Worm (Caenorhabditis elegans) whole organism, young adult: ENCODE data around the gene C45G9.14.

Experiments used
- bed-2 ChIP-seq: fragments of 200-800 bp; sonication (Bioruptor generic); IDR thresholded peaks from 2 replicates; pipeline ENCODE4 v1.3.6; 2022; ENCODE audit warnings: missing genetic modification reagents, missing genetic modification characterization, missing compliant biosample characterization
- cebp-1 ChIP-seq, 2 experiments: fragments of 200-800 bp in 1 of 2; sonication (Bioruptor generic) in 1 of 2; sonication (generic microtip) in 1 of 2; IDR thresholded peaks in 1 of 2; optimal IDR thresholded peaks in 1 of 2; 2 replicates each; pipeline versions ENCODE4 v1.3.6 to Lab custom; 2017 to 2022; ENCODE audit warnings: missing compliant biosample characterization in 2 of 2, missing genetic modification characterization in 2 of 2, mild to moderate bottlenecking in 1 of 2, missing genetic modification reagents in 1 of 2, moderate library complexity in 1 of 2
- chd-7 ChIP-seq: sonication (generic microtip); optimal IDR thresholded peaks from 2 replicates; lab custom pipeline; 2016; ENCODE audit warnings: mild to moderate bottlenecking, missing genetic modification characterization, moderate library complexity, missing compliant biosample characterization
- egl-44 ChIP-seq: fragments of 200-800 bp; sonication (Bioruptor generic); IDR thresholded peaks from 2 replicates; pipeline ENCODE4 v1.3.6; 2022; ENCODE audit warnings: missing genetic modification reagents, missing genetic modification characterization, missing compliant biosample characterization
- fkh-3 ChIP-seq: sonication (generic microtip); optimal IDR thresholded peaks from 2 replicates; lab custom pipeline; 2016; ENCODE audit warnings: mild to moderate bottlenecking, missing genetic modification characterization, missing compliant biosample characterization
- him-1 ChIP-seq: sonication (generic microtip); optimal IDR thresholded peaks from 2 replicates; lab custom pipeline; 2016; ENCODE audit warnings: missing genotype, missing genetic modification reagents, missing genetic modification characterization, missing compliant biosample characterization
- let-607 ChIP-seq, 2 experiments: fragments of 200-800 bp in 1 of 2; sonication (Bioruptor generic) in 1 of 2; sonication (generic microtip) in 1 of 2; optimal IDR thresholded peaks; 2 replicates each; lab custom pipeline; 2016 to 2018; ENCODE audit warnings: mild to moderate bottlenecking in 2 of 2, missing compliant biosample characterization in 2 of 2, missing genetic modification characterization in 2 of 2, moderate library complexity in 2 of 2, missing genotype in 1 of 2
- madf-3 ChIP-seq: fragments of 200-800 bp; sonication (Bioruptor generic); IDR thresholded peaks from 2 replicates; pipeline ENCODE4 v1.3.6; 2022; ENCODE audit warnings: missing genetic modification reagents, missing genetic modification characterization, missing compliant biosample characterization
- tbp1 ChIP-seq: fragments of 200-800 bp; sonication (Bioruptor generic); optimal IDR thresholded peaks from 2 replicates; lab custom pipeline; 2018; ENCODE audit warnings: mild to moderate bottlenecking, missing genetic modification characterization, missing compliant biosample characterization

DNA sequence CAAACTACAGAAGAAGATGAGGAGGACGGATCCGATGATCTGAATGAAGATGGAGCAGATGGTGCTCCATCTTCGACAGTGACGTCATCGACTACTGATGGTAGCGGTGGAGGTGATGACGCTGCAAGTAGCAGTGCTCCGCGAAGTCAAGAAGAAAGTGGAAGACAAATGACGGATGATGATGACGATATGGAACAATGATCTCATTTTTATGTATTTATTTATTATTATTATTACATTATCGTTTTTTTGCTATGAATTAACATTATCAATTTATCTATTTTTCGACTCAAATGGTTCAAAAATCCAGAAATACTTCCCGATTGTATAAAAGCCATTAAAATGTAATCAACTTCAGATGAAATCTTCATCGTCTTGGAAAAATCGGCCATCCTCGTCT is 23.1 kb upstream of the C45G9.14 start, which contains the start of gene R144.3:
- TF ChIP-seq bed-2 (GFP tag; lab: Robert Waterston, UW) (no peak), chd-7 (tag; lab: Kevin White, UChicago) (no peak), fkh-3 (tag; lab: Kevin White, UChicago) (no peak), tbp1 (no peak), cebp-1 (GFP tag; IDR thresholded peaks at IDR 0.05; lab: Robert Waterston, UW) (no peak), cebp-1 (tag; optimal IDR thresholded peaks at IDR 0.05; lab: Kevin White, UChicago) (no peak), him-1 (no peak), madf-3 (no peak), egl-44 (GFP tag; lab: Robert Waterston, UW) (no peak), let-607 (tag; optimal IDR thresholded peaks at IDR 0.05; lab: Kevin White, UChicago) (no peak)
